Fruit fly (Drosophila melanogaster): ENCODE data around the gene brm.

- no peak for TF ChIP-seq usp (GFP tag; optimal IDR thresholded peaks at IDR 0.05)
- no peak for TF ChIP-seq CG8478 (optimal IDR thresholded peaks at IDR 0.05)
- no peak for TF ChIP-seq pan (optimal IDR thresholded peaks at IDR 0.05)
- no peak for TF ChIP-seq psq (optimal IDR thresholded peaks at IDR 0.05)
- TF ChIP-seq EcR (GFP tag; optimal IDR thresholded peaks at IDR 0.05): no peak
Observed at dm6 chr3L:16017528-16018250, 35.0 kb upstream of the brm start.

Data from whole organism.